Fruit fly (Drosophila melanogaster): ENCODE data around the gene GIIIspla2.

- TF ChIP-seq ttk (optimal IDR thresholded peaks at IDR 0.05) (no peak), psq (optimal IDR thresholded peaks at IDR 0.05) (no peak), Myc (optimal IDR thresholded peaks at IDR 0.05) (no peak), insv (optimal IDR thresholded peaks at IDR 0.05) (no peak)
Observed at dm6 chrX:8115717-8116311, 41.6 kb upstream of the GIIIspla2 start, which contains the start of gene Gclc.
